Worm (Caenorhabditis elegans) whole organism, L4 larva: ENCODE results near the gene grd-3.

Experiments used
- D1046.2 ChIP-seq: fragments of 200-800 bp; sonication (Bioruptor generic); IDR thresholded peaks from 2 replicates; pipeline ENCODE4 v1.3.6; 2022; ENCODE audit warnings: missing genetic modification characterization, missing compliant biosample characterization
- Y105C5A.15 ChIP-seq: fragments of 200-800 bp; sonication (Bioruptor generic); IDR thresholded peaks from 2 replicates; pipeline ENCODE4 v1.3.6; 2022; ENCODE audit warnings: missing genetic modification characterization, missing compliant biosample characterization
- Y48G9A.11 ChIP-seq: fragments of 200-800 bp; sonication (Bioruptor generic); IDR thresholded peaks from 2 replicates; pipeline ENCODE4 v1.3.6; 2022; ENCODE audit warnings: missing genetic modification reagents, missing genetic modification characterization, missing compliant biosample characterization
- Y75B8A.6 ChIP-seq: fragments of 200-800 bp; sonication (Bioruptor generic); IDR thresholded peaks from 2 replicates; pipeline ENCODE4 v1.3.6; 2022; ENCODE audit warnings: missing genetic modification reagents, missing genetic modification characterization, missing compliant biosample characterization
- aha-1 ChIP-seq: fragments of 150-350 bp; peaks from one replicate; lab custom pipeline; 2014; ENCODE audit warnings: missing biosample characterization, missing genetic modification characterization
- ceh-28 ChIP-seq: fragments of 150-350 bp; optimal IDR thresholded peaks from 2 replicates; lab custom pipeline; 2014; ENCODE audit warnings: missing biosample characterization, missing genetic modification reagents, missing genetic modification characterization
- ceh-44 ChIP-seq: fragments of 200-800 bp; sonication (Bioruptor generic); IDR thresholded peaks from 2 replicates; pipeline ENCODE4 v1.3.6; 2022; ENCODE audit warnings: missing genetic modification reagents, missing genetic modification characterization, missing compliant biosample characterization
- cey-2 ChIP-seq: sonication (generic microtip); optimal IDR thresholded peaks from 3 replicates; lab custom pipeline; 2017; ENCODE audit warnings: missing genetic modification characterization, mild to moderate bottlenecking, missing compliant biosample characterization, antibody characterized with exemption, borderline replicate concordance; ENCODE audit not compliant: insufficient read depth
- daf-16 ChIP-seq, 3 experiments: sonication (generic microtip); optimal IDR thresholded peaks; 2 replicates each; lab custom pipeline; 2016 to 2017; ENCODE audit warnings: missing genetic modification characterization in 3 of 3, missing genetic modification reagents in 3 of 3, mild to moderate bottlenecking in 2 of 3, missing compliant biosample characterization in 2 of 3, missing biosample characterization in 1 of 3, moderate library complexity in 1 of 3
- daf-19 ChIP-seq: fragments of 200-800 bp; sonication (Bioruptor generic); conservative IDR thresholded peaks from 2 replicates; pipeline ENCODE4 v1.3.6; 2022; ENCODE audit warnings: missing genetic modification characterization, missing compliant biosample characterization
- daf-8 ChIP-seq: fragments of 200-800 bp; sonication (Bioruptor generic); IDR thresholded peaks from 2 replicates; pipeline ENCODE4 v1.3.6; 2022; ENCODE audit warnings: missing genetic modification characterization, missing compliant biosample characterization
- dmd-6 ChIP-seq: fragments of 200-800 bp; sonication (Bioruptor generic); IDR thresholded peaks from 2 replicates; pipeline ENCODE4 v1.3.6; 2022; ENCODE audit warnings: missing genetic modification reagents, missing genetic modification characterization, missing compliant biosample characterization
- hlh-11 ChIP-seq: fragments of 200-800 bp; sonication (Bioruptor generic); optimal IDR thresholded peaks from 2 replicates; lab custom pipeline; 2018; ENCODE audit warnings: mild to moderate bottlenecking, missing genetic modification characterization, missing compliant biosample characterization
- hmg-1.1 ChIP-seq: fragments of 200-800 bp; sonication (Bioruptor generic); IDR thresholded peaks from 2 replicates; pipeline ENCODE4 v1.3.6; 2022; ENCODE audit warnings: missing genetic modification reagents, missing genetic modification characterization, missing compliant biosample characterization
- lim-7 ChIP-seq: fragments of 200-800 bp; sonication (Bioruptor generic); IDR thresholded peaks from 2 replicates; pipeline ENCODE4 v1.3.6; 2022; ENCODE audit warnings: missing genetic modification characterization, missing compliant biosample characterization
- lin-1 ChIP-seq: fragments of 200-800 bp; sonication (Bioruptor generic); IDR thresholded peaks from 2 replicates; pipeline ENCODE4 v1.3.6; 2022; ENCODE audit warnings: missing genetic modification reagents, missing genetic modification characterization, missing compliant biosample characterization
- lir-3 ChIP-seq: sonication (generic microtip); optimal IDR thresholded peaks from 2 replicates; lab custom pipeline; 2016; ENCODE audit warnings: mild to moderate bottlenecking, missing genetic modification characterization, missing compliant biosample characterization
- madf-9 ChIP-seq: fragments of 200-800 bp; sonication (Bioruptor generic); conservative IDR thresholded peaks from 2 replicates; pipeline ENCODE4 v1.3.6; 2022; ENCODE audit warnings: missing genetic modification reagents, missing genetic modification characterization, missing compliant biosample characterization
- mdl-1 ChIP-seq, 2 experiments: fragments of 150-350 bp in 1 of 2; sonication (generic microtip) in 1 of 2; optimal IDR thresholded peaks; 2 replicates each; lab custom pipeline; 2014 to 2017; ENCODE audit warnings: missing biosample characterization in 2 of 2, missing genetic modification characterization in 2 of 2
- mep-1 ChIP-seq: fragments of 150-350 bp; sonication (generic microtip); optimal IDR thresholded peaks from 3 replicates; lab custom pipeline; 2014; ENCODE audit warnings: missing biosample characterization, missing genetic modification characterization
- mxl-2 ChIP-seq: fragments of 200-800 bp; sonication (Bioruptor generic); conservative IDR thresholded peaks from 2 replicates; pipeline ENCODE4 v1.3.6; 2022; ENCODE audit warnings: missing genetic modification reagents, missing genetic modification characterization, missing compliant biosample characterization
- nhr-111 ChIP-seq: fragments of 200-800 bp; sonication (Bioruptor generic); optimal IDR thresholded peaks from 2 replicates; lab custom pipeline; 2018; ENCODE audit warnings: mild to moderate bottlenecking, missing genetic modification characterization, missing compliant biosample characterization
- nhr-28 ChIP-seq: fragments of 150-350 bp; optimal IDR thresholded peaks from 2 replicates; lab custom pipeline; 2014; ENCODE audit warnings: missing biosample characterization, missing genetic modification characterization
- nhr-42 ChIP-seq: fragments of 200-800 bp; sonication (Bioruptor generic); IDR thresholded peaks from 2 replicates; pipeline ENCODE4 v1.3.6; 2022; ENCODE audit warnings: missing genetic modification characterization, missing compliant biosample characterization
- nhr-6 ChIP-seq: fragments of 150-350 bp; optimal IDR thresholded peaks from 2 replicates; lab custom pipeline; 2014; ENCODE audit warnings: missing biosample characterization, missing genetic modification characterization
- pqm-1 ChIP-seq: sonication (generic microtip); optimal IDR thresholded peaks from 2 replicates; lab custom pipeline; 2017; ENCODE audit warnings: missing biosample characterization, missing genetic modification characterization
- sdz-12 ChIP-seq: fragments of 200-800 bp; sonication (Bioruptor generic); optimal IDR thresholded peaks from 2 replicates; lab custom pipeline; 2018; ENCODE audit warnings: mild to moderate bottlenecking, missing genetic modification characterization, missing compliant biosample characterization
- snpc-1.2 ChIP-seq: fragments of 200-800 bp; sonication (Bioruptor generic); IDR thresholded peaks from 2 replicates; pipeline ENCODE4 v1.3.6; 2022; ENCODE audit warnings: missing genetic modification reagents, missing genetic modification characterization, missing compliant biosample characterization
- unc-130 ChIP-seq: sonication (generic microtip); optimal IDR thresholded peaks from 2 replicates; lab custom pipeline; 2016; ENCODE audit warnings: missing genetic modification reagents, missing genetic modification characterization, missing compliant biosample characterization
- unc-62 ChIP-seq, 3 experiments: fragments of 150-350 bp in 1 of 3; sonication (generic microtip); optimal IDR thresholded peaks in 2 of 3; peaks in 1 of 3; 1 replicate in 1 of 3; 2 replicates in 2 of 3; lab custom pipeline; 2014 to 2017; ENCODE audit warnings: missing biosample characterization in 3 of 3, missing genetic modification characterization in 3 of 3, missing genetic modification reagents in 3 of 3, missing genotype in 1 of 3
- vab-7 ChIP-seq: fragments of 200-800 bp; sonication (Bioruptor generic); IDR thresholded peaks from 2 replicates; pipeline ENCODE4 v1.3.6; 2022; ENCODE audit warnings: missing genetic modification reagents, missing genetic modification characterization, missing compliant biosample characterization
- zip-2 ChIP-seq: fragments of 150-350 bp; optimal IDR thresholded peaks from 2 replicates; lab custom pipeline; 2014; ENCODE audit warnings: missing biosample characterization, missing genetic modification characterization
- ztf-7 ChIP-seq: fragments of 150-350 bp; optimal IDR thresholded peaks from 2 replicates; lab custom pipeline; 2014; ENCODE audit warnings: missing biosample characterization, missing genetic modification characterization

grd-3 gene

ce11 chrIV:3399015-3399722, 40.3 kb upstream of the grd-3 start, which contains the start of the genes dyf-3 and pdhb-1 (continued):
- peak; percentile 60 for TF ChIP-seq hmg-1.1 (GFP tag; lab: Robert Waterston, UW)
- TF ChIP-seq aha-1 (tag; lab: Kevin White, UChicago), result peak; percentile 55
- no peak for TF ChIP-seq vab-7 (GFP tag; lab: Robert Waterston, UW)
- TF ChIP-seq snpc-1.2 (GFP tag; lab: Robert Waterston, UW), result no peak
- TF ChIP-seq mxl-2 (GFP tag; lab: Robert Waterston, UW), result no peak
- TF ChIP-seq hlh-11 (tag; lab: Kevin White, UChicago), result peak; percentile 4

- TF ChIP-seq daf-16 (GFP tag; optimal IDR thresholded peaks at IDR 0.05; lab: Kevin White, UChicago) (no peak), daf-16 (tag; optimal IDR thresholded peaks at IDR 0.05; lab: Kevin White, UChicago) (peak; percentile 2), daf-8 (GFP tag; lab: Robert Waterston, UW) (no peak), pqm-1 (tag; lab: Kevin White, UChicago) (peak; percentile 49), nhr-28 (peak; percentile 20)
Observed at ce11 chrIV:3400941-3401340, 38.5 kb upstream of the grd-3 start.

- TF ChIP-seq dmd-6 (GFP tag; lab: Robert Waterston, UW) (no peak), daf-19 (GFP tag; lab: Robert Waterston, UW) (no peak), unc-62 (GFP tag; optimal IDR thresholded peaks at IDR 0.05 in 1 of 2; lab: Kevin White, UChicago) (no peak), unc-62 (tag; optimal IDR thresholded peaks at IDR 0.05; lab: Kevin White, UChicago) (no peak), Y75B8A.6 (no peak), ztf-7 (tag; lab: Kevin White, UChicago) (no peak), nhr-42 (GFP tag; lab: Robert Waterston, UW) (no peak), madf-9 (GFP tag; lab: Robert Waterston, UW) (no peak), hmg-1.1 (GFP tag; lab: Robert Waterston, UW) (no peak), D1046.2 (GFP tag; lab: Robert Waterston, UW) (no peak), lir-3 (tag; lab: Kevin White, UChicago) (no peak), ceh-44 (GFP tag; lab: Robert Waterston, UW) (no peak), mep-1 (no peak), mdl-1 (tag; optimal IDR thresholded peaks at IDR 0.05; lab: Kevin White, UChicago) (no peak), nhr-6 (tag; lab: Kevin White, UChicago) (no peak), sdz-12 (GFP tag; lab: Kevin White, UChicago) (no peak), lim-7 (no peak), zip-2 (tag; lab: Kevin White, UChicago) (no peak)
Observed at ce11 chrIV:3415383-3415782, 24.1 kb upstream of the grd-3 start, which contains the start of gene lgc-9. lgc-9 (plus strand) TSS chrIV:3415683.

ce11 chrIV:3418741-3419140, 20.7 kb upstream of the grd-3 start:
- TF ChIP-seq ceh-28 (peak; percentile 61), cey-2 (tag; lab: Kevin White, UChicago) (no peak), Y48G9A.11 (no peak)

- no peak for TF ChIP-seq nhr-111 (GFP tag; lab: Kevin White, UChicago)
- no peak for TF ChIP-seq sdz-12 (GFP tag; lab: Kevin White, UChicago)
- no peak for TF ChIP-seq mdl-1 (tag; optimal IDR thresholded peaks at IDR 0.05; lab: Kevin White, UChicago)
- no peak for TF ChIP-seq aha-1 (tag; lab: Kevin White, UChicago)
- TF ChIP-seq unc-130 (GFP tag; lab: Kevin White, UChicago), result no peak
- no peak for TF ChIP-seq Y105C5A.15 (GFP tag; lab: Robert Waterston, UW)
- no peak for TF ChIP-seq lin-1 (GFP tag; lab: Robert Waterston, UW)
Observed at ce11 chrIV:3422516-3422915, 16.9 kb upstream of the grd-3 start, which contains the start of gene C04C3.6. C04C3.6 (minus strand) TSS chrIV:3422616.
